Worm (Caenorhabditis elegans) whole organism, L3 larva: ENCODE measurements around the gene srx-13.

ENCODE experiments used
- aly-2 ChIP-seq: fragments of 150-350 bp; optimal IDR thresholded peaks from 2 replicates; lab custom pipeline; 2014; ENCODE audit warnings: missing biosample characterization, missing genetic modification characterization
- daf-12 ChIP-seq: fragments of 150-350 bp; optimal IDR thresholded peaks from 2 replicates; lab custom pipeline; 2014; ENCODE audit warnings: missing biosample characterization, missing genetic modification reagents, missing genetic modification characterization
- eor-1 ChIP-seq, 2 experiments: fragments of 150-350 bp; optimal IDR thresholded peaks; 2 replicates each; lab custom pipeline; 2014 to 2018; ENCODE audit warnings: missing biosample characterization in 2 of 2, missing genetic modification characterization in 2 of 2
- lin-39 ChIP-seq: fragments of 150-350 bp; optimal IDR thresholded peaks from 2 replicates; lab custom pipeline; 2018; ENCODE audit warnings: missing biosample characterization, missing genetic modification reagents, missing genetic modification characterization
- nhr-11 ChIP-seq: fragments of 150-350 bp; optimal IDR thresholded peaks from 2 replicates; lab custom pipeline; 2014; ENCODE audit warnings: missing biosample characterization, missing genetic modification characterization
- nhr-237 ChIP-seq: fragments of 150-350 bp; optimal IDR thresholded peaks from 2 replicates; lab custom pipeline; 2014; ENCODE audit warnings: missing biosample characterization, missing genetic modification characterization
- pqm-1 ChIP-seq: fragments of 150-350 bp; optimal IDR thresholded peaks from 2 replicates; lab custom pipeline; 2017; ENCODE audit warnings: missing biosample characterization, missing genetic modification characterization, inconsistent platforms
- ztf-11 ChIP-seq: fragments of 150-350 bp; optimal IDR thresholded peaks from 2 replicates; lab custom pipeline; 2014; ENCODE audit warnings: missing biosample characterization, missing genetic modification characterization

DNA sequence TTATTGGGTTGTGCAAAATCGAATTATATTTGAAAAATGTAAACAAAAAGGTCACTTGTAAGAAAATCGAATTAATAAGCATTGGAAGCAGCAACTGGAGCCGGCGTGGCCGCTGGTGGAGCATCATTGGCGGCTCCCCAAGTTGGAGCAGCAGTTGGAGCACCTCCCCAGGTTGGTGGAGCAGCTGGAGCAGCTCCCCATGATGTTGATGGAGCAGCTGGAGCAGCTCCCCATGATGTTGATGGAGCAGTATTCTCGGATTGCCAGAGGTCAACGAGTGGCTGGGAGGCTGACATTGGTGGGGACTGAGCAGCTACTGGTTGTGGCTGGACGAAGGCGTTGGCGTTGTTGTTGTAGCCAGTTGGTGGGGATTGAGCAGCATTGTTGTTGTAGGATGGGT, 3.0 kb upstream of the srx-13 start:
- TF ChIP-seq nhr-237 (tag; lab: Kevin White, UChicago) (no peak), nhr-11 (tag; lab: Kevin White, UChicago) (no peak), lin-39 (tag; lab: Kevin White, UChicago) (no peak), aly-2 (no peak), pqm-1 (tag; lab: Kevin White, UChicago) (no peak), ztf-11 (tag; lab: Kevin White, UChicago) (no peak), daf-12 (no peak), eor-1 (tag; optimal IDR thresholded peaks at IDR 0.05; lab: Kevin White, UChicago) (no peak)
